In the genomic region with DNA sequence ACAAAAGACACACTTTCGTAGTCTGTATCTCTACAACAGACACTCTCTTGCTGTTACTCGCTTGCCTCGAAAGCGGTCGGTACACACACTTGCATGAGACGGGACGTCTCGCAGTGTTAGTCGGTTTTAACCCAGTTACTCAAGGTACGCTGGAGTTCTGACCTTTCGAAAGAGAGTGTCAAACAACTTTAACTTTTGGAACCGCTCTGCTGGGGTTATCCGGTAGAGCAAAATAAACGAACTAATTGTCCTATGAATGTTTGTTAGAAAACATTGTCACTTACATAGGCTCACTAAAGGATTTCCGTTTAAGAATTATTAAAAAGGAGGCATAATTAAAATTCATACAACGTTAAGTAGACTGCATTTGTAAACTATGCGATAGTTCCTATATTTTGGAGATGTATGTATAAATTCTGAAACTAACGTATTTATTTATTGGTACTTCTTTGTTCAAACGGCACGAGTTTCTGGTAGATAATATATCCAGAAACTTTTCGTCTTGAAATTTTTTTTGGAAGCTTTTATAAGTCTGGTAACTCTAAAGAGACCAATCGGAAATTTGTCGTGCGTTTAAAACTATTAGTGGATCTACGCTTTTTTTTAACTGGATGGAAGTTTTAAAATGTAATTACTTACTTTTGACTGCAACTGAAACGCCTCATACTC, we compare ENCODE assay signal across 4 worm cellular contexts.
TF ChIP-seq lines count a peak whose summit lies in the region.

No protein-coding gene starts in this region.

TF ChIP-seq in whole organism, L2 larva, 48 proteins besides CTCF, POLR2A, EP300 and RAD21 (continues in another document):
- TF ChIP-seq sem-4 (tag; optimal IDR thresholded peaks at IDR 0.05; lab: Kevin White, UChicago) = peak; percentile 98
- peak; percentile 80 for TF ChIP-seq R02D3.7 (tag; optimal IDR thresholded peaks at IDR 0.05; lab: Kevin White, UChicago)
- peak; percentile 96 for TF ChIP-seq mab-5 (tag; optimal IDR thresholded peaks at IDR 0.05; lab: Kevin White, UChicago)
- peak; percentile 86 for TF ChIP-seq unc-62 (GFP tag; optimal IDR thresholded peaks at IDR 0.05; lab: Kevin White, UChicago)
- peak; percentile 92 for TF ChIP-seq skn-1 (tag; optimal IDR thresholded peaks at IDR 0.05; lab: Kevin White, UChicago)
- TF ChIP-seq blmp-1 (tag; optimal IDR thresholded peaks at IDR 0.05; lab: Kevin White, UChicago; ENCODE audit: insufficient read depth) = peak; percentile 90
- peak; percentile 76 for TF ChIP-seq unc-39 (tag; optimal IDR thresholded peaks at IDR 0.05; lab: Kevin White, UChicago)
- peak; percentile 93 for TF ChIP-seq ceh-16 (tag; optimal IDR thresholded peaks at IDR 0.05; lab: Kevin White, UChicago)
- peak; percentile 88 to 92 for TF ChIP-seq mdl-1 (tag; optimal IDR thresholded peaks at IDR 0.05; lab: Kevin White, UChicago)
- TF ChIP-seq nhr-21 (tag; optimal IDR thresholded peaks at IDR 0.05; lab: Kevin White, UChicago) = peak; percentile 99
- TF ChIP-seq C34F6.9 (tag; optimal IDR thresholded peaks at IDR 0.05; lab: Kevin White, UChicago) = peak; percentile 99
- no peak for TF ChIP-seq alr-1 (tag; optimal IDR thresholded peaks at IDR 0.05; lab: Kevin White, UChicago)
- TF ChIP-seq unc-55 (GFP tag; optimal IDR thresholded peaks at IDR 0.05; lab: Kevin White, UChicago) = peak; percentile 99
- no peak for TF ChIP-seq ztf-1 (GFP tag; conservative IDR thresholded peaks at IDR 0.05; lab: Robert Waterston, UW)
- TF ChIP-seq zag-1 (tag; optimal IDR thresholded peaks at IDR 0.05; lab: Kevin White, UChicago) = peak; percentile 98
- TF ChIP-seq dmd-4 (tag; optimal IDR thresholded peaks at IDR 0.05; lab: Kevin White, UChicago) = peak; percentile 71
- peak; percentile 58 for TF ChIP-seq ZK546.5 (tag; optimal IDR thresholded peaks at IDR 0.05; lab: Kevin White, UChicago)
- TF ChIP-seq nhr-129 (tag; optimal IDR thresholded peaks at IDR 0.05; lab: Kevin White, UChicago) = peak; percentile 99
- peak; percentile 59 for TF ChIP-seq peb-1 (tag; optimal IDR thresholded peaks at IDR 0.05; lab: Kevin White, UChicago)
- TF ChIP-seq sma-3 (GFP tag; optimal IDR thresholded peaks at IDR 0.05; lab: Kevin White, UChicago) = peak; percentile 98

TF ChIP-seq in whole organism, L4 larva, 104 proteins besides CTCF, POLR2A, EP300 and RAD21 (continues in another document):
- TF ChIP-seq zfp-3 (GFP tag; conservative IDR thresholded peaks at IDR 0.05; lab: Robert Waterston, UW) = peak; percentile 94
- TF ChIP-seq lin-38 (GFP tag; IDR thresholded peaks at IDR 0.05; lab: Robert Waterston, UW) = peak; percentile 90
- peak; percentile 96 for TF ChIP-seq nhr-42 (GFP tag; IDR thresholded peaks at IDR 0.05; lab: Robert Waterston, UW)
- peak; percentile 93 for TF ChIP-seq ces-1 (GFP tag; optimal IDR thresholded peaks at IDR 0.05; lab: Kevin White, UChicago)
- TF ChIP-seq jun-1 (tag; optimal IDR thresholded peaks at IDR 0.05; lab: Kevin White, UChicago) = peak; percentile 97
- TF ChIP-seq lir-3 (tag; optimal IDR thresholded peaks at IDR 0.05; lab: Kevin White, UChicago) = peak; percentile 87
- TF ChIP-seq Y5F2A.4 (GFP tag; optimal IDR thresholded peaks at IDR 0.05; lab: Kevin White, UChicago) = peak; percentile 86
- peak; percentile 94 for TF ChIP-seq hlh-30 (tag; optimal IDR thresholded peaks at IDR 0.05; lab: Kevin White, UChicago; ENCODE audit: insufficient read depth)
- peak; percentile 77 for TF ChIP-seq fos-1 (tag; optimal IDR thresholded peaks at IDR 0.05; lab: Kevin White, UChicago)
- TF ChIP-seq ceh-62 (tag; optimal IDR thresholded peaks at IDR 0.05; lab: Kevin White, UChicago) = no peak
- TF ChIP-seq set-16 (GFP tag; IDR thresholded peaks at IDR 0.05; lab: Robert Waterston, UW) = peak; percentile 71
- peak; percentile 98 for TF ChIP-seq dmd-6 (GFP tag; IDR thresholded peaks at IDR 0.05; lab: Robert Waterston, UW)
- TF ChIP-seq duxl-1 (tag; optimal IDR thresholded peaks at IDR 0.05; lab: Kevin White, UChicago; ENCODE audit: poor library complexity) = peak; percentile 96
- no peak for TF ChIP-seq daf-12 (tag; optimal IDR thresholded peaks at IDR 0.05; lab: Kevin White, UChicago)
- peak; percentile 95 for TF ChIP-seq zag-1 (tag; optimal IDR thresholded peaks at IDR 0.05; lab: Kevin White, UChicago)
- peak; percentile 94 to 96 for TF ChIP-seq lsy-2 (tag; optimal IDR thresholded peaks at IDR 0.05; lab: Kevin White, UChicago)
- peak; percentile 99 for TF ChIP-seq dve-1 (tag; optimal IDR thresholded peaks at IDR 0.05; lab: Kevin White, UChicago; ENCODE audit: insufficient read depth)
- peak; percentile 96 for TF ChIP-seq pha-4 (GFP tag; IDR thresholded peaks at IDR 0.05; lab: Robert Waterston, UW)
- peak; percentile 88 for TF ChIP-seq pha-4 (tag; optimal IDR thresholded peaks at IDR 0.05; lab: Kevin White, UChicago)
- TF ChIP-seq spr-3 (GFP tag; optimal IDR thresholded peaks at IDR 0.05; lab: Kevin White, UChicago) = peak; percentile 99
- TF ChIP-seq lin-39 (tag; optimal IDR thresholded peaks at IDR 0.05; lab: Kevin White, UChicago) = peak; percentile 66

TF ChIP-seq in whole organism, late embryonic, 69 proteins besides CTCF, POLR2A, EP300 and RAD21 (continues in another document):
- TF ChIP-seq C38D4.7 (GFP tag; optimal IDR thresholded peaks at IDR 0.05; lab: Kevin White, UChicago) (peak; percentile 70), ahr-1 (tag; optimal IDR thresholded peaks at IDR 0.05; lab: Kevin White, UChicago) (peak; percentile 3), nfya-1 (tag; optimal IDR thresholded peaks at IDR 0.05; lab: Kevin White, UChicago) (peak; percentile 89), nhr-11 (tag; optimal IDR thresholded peaks at IDR 0.05; lab: Kevin White, UChicago) (peak; percentile 75), npax-4 (tag; optimal IDR thresholded peaks at IDR 0.05; lab: Kevin White, UChicago) (peak; percentile 49), dve-1 (tag; optimal IDR thresholded peaks at IDR 0.05; lab: Kevin White, UChicago) (peak; percentile 93), unc-3 (GFP tag; conservative IDR thresholded peaks at IDR 0.05; lab: Robert Waterston, UW) (peak; percentile 59), unc-3 (tag; optimal IDR thresholded peaks at IDR 0.05; lab: Kevin White, UChicago) (peak; percentile 55), fax-1 (tag; optimal IDR thresholded peaks at IDR 0.05; lab: Kevin White, UChicago) (peak; percentile 68), ceh-2 (tag; optimal IDR thresholded peaks at IDR 0.05; lab: Kevin White, UChicago) (peak; percentile 70), hlh-13 (GFP tag; optimal IDR thresholded peaks at IDR 0.05; lab: Kevin White, UChicago) (peak; percentile 64), hlh-8 (tag; optimal IDR thresholded peaks at IDR 0.05; lab: Kevin White, UChicago) (peak; percentile 72), K02D7.2 (tag; optimal IDR thresholded peaks at IDR 0.05; lab: Kevin White, UChicago) (peak; percentile 71), ceh-19 (GFP tag; optimal IDR thresholded peaks at IDR 0.05; lab: Kevin White, UChicago) (peak; percentile 89), pros-1 (tag; optimal IDR thresholded peaks at IDR 0.05; lab: Kevin White, UChicago) (peak; percentile 97), T23F11.4 (GFP tag; optimal IDR thresholded peaks at IDR 0.05; lab: Kevin White, UChicago) (peak; percentile 69), unc-86 (tag; optimal IDR thresholded peaks at IDR 0.05; lab: Kevin White, UChicago) (peak; percentile 71), ceh-6 (GFP tag; optimal IDR thresholded peaks at IDR 0.05; lab: Kevin White, UChicago) (peak; percentile 65), ceh-34 (tag; optimal IDR thresholded peaks at IDR 0.05; lab: Kevin White, UChicago) (peak; percentile 91), fkh-6 (tag; optimal IDR thresholded peaks at IDR 0.05; lab: Kevin White, UChicago) (peak; percentile 82), pag-3 (tag; optimal IDR thresholded peaks at IDR 0.05; lab: Kevin White, UChicago; ENCODE audit: borderline replicate concordance) (no peak), elt-2 (tag; optimal IDR thresholded peaks at IDR 0.05; lab: Kevin White, UChicago) (peak; percentile 97), F13H6.1 (tag; optimal IDR thresholded peaks at IDR 0.05; lab: Kevin White, UChicago) (peak; percentile 44)

TF ChIP-seq in whole organism, mixed stage, embryonic, 35 proteins besides CTCF, POLR2A, EP300 and RAD21 (continues in another document):
- peak; percentile 93 for TF ChIP-seq tbx-8 (GFP tag; optimal IDR thresholded peaks at IDR 0.05; lab: Kevin White, UChicago)
- peak; percentile 84 for TF ChIP-seq mab-5 (tag; optimal IDR thresholded peaks at IDR 0.05; lab: Kevin White, UChicago)
- peak; percentile 89 for TF ChIP-seq drap-1 (GFP tag; optimal IDR thresholded peaks at IDR 0.05; lab: Kevin White, UChicago)
- TF ChIP-seq ceh-83 (GFP tag; optimal IDR thresholded peaks at IDR 0.05; lab: Kevin White, UChicago) = peak; percentile 93
- TF ChIP-seq pha-4 (tag; optimal IDR thresholded peaks at IDR 0.05; lab: Kevin White, UChicago) = peak; percentile 92
- peak; percentile 24 for TF ChIP-seq nhr-28 (tag; optimal IDR thresholded peaks at IDR 0.05; lab: Kevin White, UChicago)
- TF ChIP-seq lin-13 (tag; optimal IDR thresholded peaks at IDR 0.05; lab: Kevin White, UChicago) = peak; percentile 85
- no peak for TF ChIP-seq zip-8 (tag; optimal IDR thresholded peaks at IDR 0.05; lab: Kevin White, UChicago)
- TF ChIP-seq hlh-1 (tag; optimal IDR thresholded peaks at IDR 0.05; lab: Kevin White, UChicago) = peak; percentile 72
- TF ChIP-seq ham-2 (GFP tag; optimal IDR thresholded peaks at IDR 0.05; lab: Kevin White, UChicago) = peak; percentile 75
- TF ChIP-seq unc-39 (tag; optimal IDR thresholded peaks at IDR 0.05; lab: Kevin White, UChicago) = peak; percentile 55
- TF ChIP-seq mep-1 (tag; optimal IDR thresholded peaks at IDR 0.05; lab: Kevin White, UChicago) = peak; percentile 96
- peak; percentile 80 for TF ChIP-seq elt-3 (tag; optimal IDR thresholded peaks at IDR 0.05; lab: Kevin White, UChicago)
- TF ChIP-seq cnd-1 (tag; optimal IDR thresholded peaks at IDR 0.05; lab: Kevin White, UChicago) = peak; percentile 80
- TF ChIP-seq elt-1 (tag; optimal IDR thresholded peaks at IDR 0.05; lab: Kevin White, UChicago; ENCODE audit: borderline replicate concordance, insufficient read depth) = no peak
- peak; percentile 65 for TF ChIP-seq bed-3 (GFP tag; optimal IDR thresholded peaks at IDR 0.05; lab: Kevin White, UChicago)
- peak; percentile 93 for TF ChIP-seq sptf-1 (tag; optimal IDR thresholded peaks at IDR 0.05; lab: Kevin White, UChicago)
- TF ChIP-seq lsy-2 (tag; optimal IDR thresholded peaks at IDR 0.05; lab: Kevin White, UChicago) = peak; percentile 84
- TF ChIP-seq ces-1 (GFP tag; optimal IDR thresholded peaks at IDR 0.05; lab: Kevin White, UChicago) = peak; percentile 99
- no peak for TF ChIP-seq blmp-1 (tag; optimal IDR thresholded peaks at IDR 0.05; lab: Kevin White, UChicago)
- TF ChIP-seq nhr-12 (tag; optimal IDR thresholded peaks at IDR 0.05; lab: Kevin White, UChicago) = peak; percentile 89
- peak; percentile 89 for TF ChIP-seq unc-62 (GFP tag; optimal IDR thresholded peaks at IDR 0.05; lab: Kevin White, UChicago)
- peak; percentile 78 for TF ChIP-seq lin-32 (GFP tag; optimal IDR thresholded peaks at IDR 0.05; lab: Kevin White, UChicago)
- TF ChIP-seq mls-2 (tag; optimal IDR thresholded peaks at IDR 0.05; lab: Kevin White, UChicago) = peak; percentile 95
- TF ChIP-seq snpc-4 (tag; optimal IDR thresholded peaks at IDR 0.05; lab: Kevin White, UChicago) = no peak
- TF ChIP-seq nhr-237 (tag; optimal IDR thresholded peaks at IDR 0.05; lab: Kevin White, UChicago) = peak; percentile 92
